Fruit fly (Drosophila melanogaster): ENCODE data around the gene CG32983.

CG32983 gene

dm6 chr2L:8834806-8835483 is 30.7 kb upstream of the CG32983 start:
- no peak for TF ChIP-seq pad (GFP tag; optimal IDR thresholded peaks at IDR 0.05)
- no peak for TF ChIP-seq cnc (optimal IDR thresholded peaks at IDR 0.05)
- no peak for TF ChIP-seq bab1 (GFP tag; optimal IDR thresholded peaks at IDR 0.05)
- TF ChIP-seq tj (GFP tag; optimal IDR thresholded peaks at IDR 0.05) = no peak
- TF ChIP-seq CG12768 (GFP tag; optimal IDR thresholded peaks at IDR 0.05) = no peak
- no peak for TF ChIP-seq CG33017 (tag; optimal IDR thresholded peaks at IDR 0.05)
- TF ChIP-seq kay (GFP tag; ENCODE audit: borderline replicate concordance) = no peak
- TF ChIP-seq CG14711 (tag; optimal IDR thresholded peaks at IDR 0.05) = no peak
- TF ChIP-seq Hr96 (GFP tag; optimal IDR thresholded peaks at IDR 0.05) = no peak
- no peak for TF ChIP-seq CG7045 (GFP tag; optimal IDR thresholded peaks at IDR 0.05)
- TF ChIP-seq CG11617 (GFP tag; optimal IDR thresholded peaks at IDR 0.05) = no peak
- no peak for TF ChIP-seq cic (GFP tag; optimal IDR thresholded peaks at IDR 0.05)
- no peak for TF ChIP-seq Crg-1 (GFP tag; optimal IDR thresholded peaks at IDR 0.05)
- TF ChIP-seq Mnt (GFP tag; optimal IDR thresholded peaks at IDR 0.05) = no peak
- TF ChIP-seq CG1620 (GFP tag; optimal IDR thresholded peaks at IDR 0.05) = no peak
- TF ChIP-seq Clk (GFP tag; optimal IDR thresholded peaks at IDR 0.05) = no peak
- TF ChIP-seq CG7101 (tag; optimal IDR thresholded peaks at IDR 0.05) = no peak

- TF ChIP-seq Mnt (GFP tag; optimal IDR thresholded peaks at IDR 0.05) (no peak), cic (GFP tag; optimal IDR thresholded peaks at IDR 0.05) (no peak), Clk (GFP tag; optimal IDR thresholded peaks at IDR 0.05) (no peak), ovo (GFP tag; optimal IDR thresholded peaks at IDR 0.05) (no peak), pad (GFP tag; optimal IDR thresholded peaks at IDR 0.05) (no peak), Crg-1 (GFP tag; optimal IDR thresholded peaks at IDR 0.05) (no peak), toe (GFP tag; optimal IDR thresholded peaks at IDR 0.05) (no peak), CG7101 (tag; optimal IDR thresholded peaks at IDR 0.05) (no peak), CG33017 (tag; optimal IDR thresholded peaks at IDR 0.05) (no peak), bab1 (GFP tag; optimal IDR thresholded peaks at IDR 0.05) (no peak), CG1620 (GFP tag; optimal IDR thresholded peaks at IDR 0.05) (no peak), cnc (optimal IDR thresholded peaks at IDR 0.05) (no peak)
Measured at dm6 chr2L:8839193-8839592, 26.5 kb upstream of the CG32983 start.

- TF ChIP-seq ovo (GFP tag; optimal IDR thresholded peaks at IDR 0.05) = no peak
- TF ChIP-seq Mnt (GFP tag; optimal IDR thresholded peaks at IDR 0.05) = no peak
- TF ChIP-seq CG7045 (GFP tag; optimal IDR thresholded peaks at IDR 0.05) = no peak
- no peak for TF ChIP-seq tj (GFP tag; optimal IDR thresholded peaks at IDR 0.05)
- TF ChIP-seq Hr96 (GFP tag; optimal IDR thresholded peaks at IDR 0.05) = no peak
- TF ChIP-seq CG7101 (tag; optimal IDR thresholded peaks at IDR 0.05) = no peak
- no peak for TF ChIP-seq CG12768 (GFP tag; optimal IDR thresholded peaks at IDR 0.05)
- TF ChIP-seq toe (GFP tag; optimal IDR thresholded peaks at IDR 0.05) = no peak
- TF ChIP-seq kay (GFP tag; ENCODE audit: borderline replicate concordance) = no peak
- TF ChIP-seq bab1 (GFP tag; optimal IDR thresholded peaks at IDR 0.05) = no peak
Measured at dm6 chr2L:8840717-8841116, 24.9 kb upstream of the CG32983 start.

- TF ChIP-seq CG1620 (GFP tag; optimal IDR thresholded peaks at IDR 0.05) = no peak
- no peak for TF ChIP-seq kay (GFP tag; ENCODE audit: borderline replicate concordance)
- no peak for TF ChIP-seq CG11617 (GFP tag; optimal IDR thresholded peaks at IDR 0.05)
- TF ChIP-seq Mnt (GFP tag; optimal IDR thresholded peaks at IDR 0.05) = no peak
- no peak for TF ChIP-seq Hr96 (GFP tag; optimal IDR thresholded peaks at IDR 0.05)
- no peak for TF ChIP-seq pad (GFP tag; optimal IDR thresholded peaks at IDR 0.05)
- TF ChIP-seq bab1 (GFP tag; optimal IDR thresholded peaks at IDR 0.05) = no peak
- no peak for TF ChIP-seq Clk (GFP tag; optimal IDR thresholded peaks at IDR 0.05)
- no peak for TF ChIP-seq CG12768 (GFP tag; optimal IDR thresholded peaks at IDR 0.05)
- TF ChIP-seq CG5204 (GFP tag; optimal IDR thresholded peaks at IDR 0.05) = no peak
- TF ChIP-seq CG7045 (GFP tag; optimal IDR thresholded peaks at IDR 0.05) = no peak
Measured at dm6 chr2L:8841490-8842261, 24.0 kb upstream of the CG32983 start.

- TF ChIP-seq Mnt (GFP tag; optimal IDR thresholded peaks at IDR 0.05) (no peak), CG33017 (tag; optimal IDR thresholded peaks at IDR 0.05) (no peak), cnc (optimal IDR thresholded peaks at IDR 0.05) (no peak), CG1620 (GFP tag; optimal IDR thresholded peaks at IDR 0.05) (no peak), CG12768 (GFP tag; optimal IDR thresholded peaks at IDR 0.05) (no peak)
Measured at dm6 chr2L:8842262-8842561, 23.4 kb upstream of the CG32983 start.

- TF ChIP-seq CG14711 (tag; optimal IDR thresholded peaks at IDR 0.05) = no peak
- TF ChIP-seq cic (GFP tag; optimal IDR thresholded peaks at IDR 0.05) = no peak
- TF ChIP-seq pad (GFP tag; optimal IDR thresholded peaks at IDR 0.05) = no peak
- TF ChIP-seq cnc (optimal IDR thresholded peaks at IDR 0.05) = no peak
- TF ChIP-seq Clk (GFP tag; optimal IDR thresholded peaks at IDR 0.05) = no peak
- TF ChIP-seq CG5204 (GFP tag; optimal IDR thresholded peaks at IDR 0.05) = no peak
- TF ChIP-seq Mnt (GFP tag; optimal IDR thresholded peaks at IDR 0.05) = no peak
- no peak for TF ChIP-seq CG7101 (tag; optimal IDR thresholded peaks at IDR 0.05)
- TF ChIP-seq tj (GFP tag; optimal IDR thresholded peaks at IDR 0.05) = no peak
Measured at dm6 chr2L:8843593-8843992, 22.1 kb upstream of the CG32983 start.

- no peak for TF ChIP-seq ovo (GFP tag; optimal IDR thresholded peaks at IDR 0.05)
- TF ChIP-seq cic (GFP tag; optimal IDR thresholded peaks at IDR 0.05) = no peak
- no peak for TF ChIP-seq CG12768 (GFP tag; optimal IDR thresholded peaks at IDR 0.05)
- no peak for TF ChIP-seq CG33017 (tag; optimal IDR thresholded peaks at IDR 0.05)
- no peak for TF ChIP-seq kay (GFP tag; ENCODE audit: borderline replicate concordance)
- TF ChIP-seq CG1620 (GFP tag; optimal IDR thresholded peaks at IDR 0.05) = no peak
- TF ChIP-seq cnc (optimal IDR thresholded peaks at IDR 0.05) = no peak
- no peak for TF ChIP-seq CG7045 (GFP tag; optimal IDR thresholded peaks at IDR 0.05)
- no peak for TF ChIP-seq bab1 (GFP tag; optimal IDR thresholded peaks at IDR 0.05)
- TF ChIP-seq Crg-1 (GFP tag; optimal IDR thresholded peaks at IDR 0.05) = no peak
- TF ChIP-seq Hr96 (GFP tag; optimal IDR thresholded peaks at IDR 0.05) = no peak
- TF ChIP-seq CG14711 (tag; optimal IDR thresholded peaks at IDR 0.05) = no peak
- TF ChIP-seq CG7101 (tag; optimal IDR thresholded peaks at IDR 0.05) = no peak
- TF ChIP-seq toe (GFP tag; optimal IDR thresholded peaks at IDR 0.05) = no peak
- no peak for TF ChIP-seq Mnt (GFP tag; optimal IDR thresholded peaks at IDR 0.05)
- no peak for TF ChIP-seq CG5204 (GFP tag; optimal IDR thresholded peaks at IDR 0.05)
- TF ChIP-seq tj (GFP tag; optimal IDR thresholded peaks at IDR 0.05) = no peak
- no peak for TF ChIP-seq pad (GFP tag; optimal IDR thresholded peaks at IDR 0.05)
Measured at dm6 chr2L:8844693-8845092, 21.0 kb upstream of the CG32983 start.
